Fruit fly (Drosophila melanogaster): ENCODE data around the gene bur.

bur gene

DNA sequence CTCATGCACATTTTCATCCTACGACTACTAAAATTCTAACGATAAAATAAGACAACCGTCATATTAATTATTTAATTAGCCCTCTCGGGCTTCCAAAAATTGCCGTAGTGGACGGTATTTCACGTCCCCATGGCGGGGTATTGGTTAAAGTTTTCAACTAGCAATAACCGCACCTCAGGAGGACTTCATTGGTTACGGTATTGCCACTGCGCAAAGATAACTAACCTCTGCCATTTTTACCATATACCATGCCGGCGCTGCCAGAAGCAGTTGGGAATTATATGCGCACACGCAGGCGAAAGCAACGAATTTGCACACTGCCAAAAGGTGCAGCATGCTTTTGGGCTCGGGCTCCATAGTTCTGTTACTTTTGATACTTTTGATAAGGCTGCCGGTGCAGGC, 35.5 kb upstream of the bur start:
- TF ChIP-seq CG12605 (GFP tag; IDR thresholded peaks at IDR 0.05) (no peak; the same call in 1 of the 2 replicates), CG13204 (GFP tag; optimal IDR thresholded peaks at IDR 0.05) (no peak), CG32121 (GFP tag; IDR thresholded peaks at IDR 0.05) (peak; percentile 24; the same call in 1 of the 2 replicates), CG15710 (tag; optimal IDR thresholded peaks at IDR 0.05) (no peak), Pif1A (GFP tag; optimal IDR thresholded peaks at IDR 0.05) (no peak), CG9948 (tag; optimal IDR thresholded peaks at IDR 0.05) (no peak), CG10348 (GFP tag; IDR thresholded peaks at IDR 0.05) (no peak), Ets98B (GFP tag; IDR thresholded peaks at IDR 0.05) (peak; percentile 38; the same call in 1 of the 2 replicates), Pif1B (GFP tag; optimal IDR thresholded peaks at IDR 0.05) (no peak), fd96Ca (GFP tag; IDR thresholded peaks at IDR 0.05) (no peak), CG14655 (GFP tag; optimal IDR thresholded peaks at IDR 0.05) (no peak), CG8301 (tag; optimal IDR thresholded peaks at IDR 0.05) (no peak), CG34367 (tag; optimal IDR thresholded peaks at IDR 0.05) (no peak), rn (GFP tag; IDR thresholded peaks at IDR 0.05) (no peak), CG17806 (tag; optimal IDR thresholded peaks at IDR 0.05) (no peak), Snoo (tag; optimal IDR thresholded peaks at IDR 0.05) (peak; percentile 35), CG4496 (GFP tag; IDR thresholded peaks at IDR 0.05) (peak; percentile 51; the same call in 1 of the 3 replicates), CG8159 (tag; optimal IDR thresholded peaks at IDR 0.05) (no peak), gl (tag; optimal IDR thresholded peaks at IDR 0.05) (no peak), D1 (tag; optimal IDR thresholded peaks at IDR 0.05) (peak; percentile 17), EcR (GFP tag; optimal IDR thresholded peaks at IDR 0.05) (no peak)

- 0 out of 3 replicates have a peak, but pooled peaks have one; percentile 23 for TF ChIP-seq CG4496 (GFP tag; IDR thresholded peaks at IDR 0.05)
- no peak for TF ChIP-seq CG34367 (tag; optimal IDR thresholded peaks at IDR 0.05)
- TF ChIP-seq CG14655 (GFP tag; optimal IDR thresholded peaks at IDR 0.05): no peak
- TF ChIP-seq CG32121 (GFP tag; IDR thresholded peaks at IDR 0.05): no peak
These were observed 26.7 kb upstream of the bur start, which contains the start of gene clumsy for dm6 chr2L:21206193-21206592. clumsy (plus strand) TSS chr2L:21206493.

dm6 chr2L:21202702-21203101, 23.2 kb upstream of the bur start, which contains the start of gene CG31988:
CG31988 (minus strand) TSS chr2L:21202802.
- TF ChIP-seq rn (GFP tag; IDR thresholded peaks at IDR 0.05) (no peak), D1 (tag; optimal IDR thresholded peaks at IDR 0.05) (no peak), CG14655 (GFP tag; optimal IDR thresholded peaks at IDR 0.05) (no peak), EcR (GFP tag; optimal IDR thresholded peaks at IDR 0.05) (no peak)

DNA sequence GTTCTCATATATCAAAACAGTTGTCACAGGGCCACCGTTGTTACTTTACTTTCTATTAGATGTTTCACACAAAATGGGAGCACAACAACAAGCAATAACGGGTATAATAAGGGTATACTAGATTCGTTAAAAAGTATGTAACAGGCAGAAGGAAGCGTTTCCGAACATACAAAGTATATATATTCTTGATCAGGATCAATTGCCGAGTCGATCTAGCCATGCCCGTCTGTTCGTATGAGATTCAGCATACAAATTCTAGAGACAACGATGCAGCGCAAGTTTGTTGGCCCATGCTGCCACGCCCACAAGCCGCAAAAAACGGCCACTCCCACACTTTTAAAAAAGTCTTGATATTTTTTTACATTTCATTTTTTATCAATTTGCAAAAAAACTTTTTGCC, 20.8 kb upstream of the bur start, which contains the start of gene CG31624:
TSS of gene CG31624 (minus strand) at position 101 of the 400 bp plus-strand sequence.
- TF ChIP-seq CG17806 (tag; optimal IDR thresholded peaks at IDR 0.05) (no peak), CG4496 (GFP tag; IDR thresholded peaks at IDR 0.05) (no peak), Pif1A (GFP tag; optimal IDR thresholded peaks at IDR 0.05) (no peak), CG12605 (GFP tag; IDR thresholded peaks at IDR 0.05) (no peak), CG13204 (GFP tag; optimal IDR thresholded peaks at IDR 0.05) (no peak)

- TF ChIP-seq rn (GFP tag; IDR thresholded peaks at IDR 0.05): no peak
- no peak for TF ChIP-seq CG10348 (GFP tag; IDR thresholded peaks at IDR 0.05)
- no peak for TF ChIP-seq CG15710 (tag; optimal IDR thresholded peaks at IDR 0.05)
- TF ChIP-seq CG12605 (GFP tag; IDR thresholded peaks at IDR 0.05): no peak
- peak; percentile 52; the same call in 1 of the 3 replicates for TF ChIP-seq CG4496 (GFP tag; IDR thresholded peaks at IDR 0.05)
- no peak for TF ChIP-seq gl (tag; optimal IDR thresholded peaks at IDR 0.05)
These were observed 19.3 kb upstream of the bur start, which contains the start of gene Ret for dm6 chr2L:21198633-21199264. Ret (minus strand) TSS chr2L:21198762.

dm6 chr2L:21197178-21197577, 17.7 kb upstream of the bur start:
- no peak for TF ChIP-seq D1 (tag; optimal IDR thresholded peaks at IDR 0.05)
- TF ChIP-seq Ets98B (GFP tag; IDR thresholded peaks at IDR 0.05): peak; percentile 42; the same call in 1 of the 2 replicates
- TF ChIP-seq CG8159 (tag; optimal IDR thresholded peaks at IDR 0.05): peak; percentile 26
- no peak for TF ChIP-seq Snoo (tag; optimal IDR thresholded peaks at IDR 0.05)
- TF ChIP-seq CG14655 (GFP tag; optimal IDR thresholded peaks at IDR 0.05): peak; percentile 53
- TF ChIP-seq EcR (GFP tag; optimal IDR thresholded peaks at IDR 0.05): no peak
- peak; percentile 40 for TF ChIP-seq CG9948 (tag; optimal IDR thresholded peaks at IDR 0.05)
- TF ChIP-seq CG32121 (GFP tag; IDR thresholded peaks at IDR 0.05): peak; percentile 52
- no peak for TF ChIP-seq CG12605 (GFP tag; IDR thresholded peaks at IDR 0.05)
- TF ChIP-seq gl (tag; optimal IDR thresholded peaks at IDR 0.05): no peak
- peak; percentile 47 for TF ChIP-seq CG17806 (tag; optimal IDR thresholded peaks at IDR 0.05)
- no peak for TF ChIP-seq fd96Ca (GFP tag; IDR thresholded peaks at IDR 0.05)
- no peak for TF ChIP-seq CG10348 (GFP tag; IDR thresholded peaks at IDR 0.05)
- TF ChIP-seq CG8301 (tag; optimal IDR thresholded peaks at IDR 0.05): peak; percentile 45
- TF ChIP-seq CG13204 (GFP tag; optimal IDR thresholded peaks at IDR 0.05): no peak
- peak; percentile 55 for TF ChIP-seq rn (GFP tag; IDR thresholded peaks at IDR 0.05)
- no peak for TF ChIP-seq CG15710 (tag; optimal IDR thresholded peaks at IDR 0.05)
- TF ChIP-seq Pif1A (GFP tag; optimal IDR thresholded peaks at IDR 0.05): peak; percentile 18
- TF ChIP-seq CG34367 (tag; optimal IDR thresholded peaks at IDR 0.05): no peak
- peak; percentile 60; the same call in 1 of the 3 replicates for TF ChIP-seq CG4496 (GFP tag; IDR thresholded peaks at IDR 0.05)
- TF ChIP-seq Pif1B (GFP tag; optimal IDR thresholded peaks at IDR 0.05): peak; percentile 30
